Worm (Caenorhabditis elegans): ENCODE results near the gene clec-153.

Gene clec-153

ce11 chrIII:4649363-4649768, 14.3 kb downstream of the clec-153 start (continued):
- TF ChIP-seq F13H6.1 (tag; optimal IDR thresholded peaks at IDR 0.05) (peak; percentile 85), ahr-1 (tag; optimal IDR thresholded peaks at IDR 0.05) (no peak), dmd-4 (tag; optimal IDR thresholded peaks at IDR 0.05; ENCODE audit: borderline replicate concordance) (no peak), unc-55 (GFP tag; optimal IDR thresholded peaks at IDR 0.05) (peak; percentile 92), sox-2 (GFP tag; IDR thresholded peaks at IDR 0.05) (no peak), pat-9 (tag; optimal IDR thresholded peaks at IDR 0.05) (peak; percentile 24), ceh-2 (tag; optimal IDR thresholded peaks at IDR 0.05) (peak; percentile 63), ceh-48 (tag; optimal IDR thresholded peaks at IDR 0.05) (peak; percentile 96), ceh-19 (GFP tag; optimal IDR thresholded peaks at IDR 0.05) (peak; percentile 7), ets-4 (tag; optimal IDR thresholded peaks at IDR 0.05) (peak; percentile 93), madf-2 (tag; optimal IDR thresholded peaks at IDR 0.05) (peak; percentile 37), ztf-16 (tag; optimal IDR thresholded peaks at IDR 0.05) (no peak), pros-1 (tag; optimal IDR thresholded peaks at IDR 0.05) (peak; percentile 40), sox-4 (tag; optimal IDR thresholded peaks at IDR 0.05) (no peak), lin-11 (tag; optimal IDR thresholded peaks at IDR 0.05) (no peak), zip-5 (tag; optimal IDR thresholded peaks at IDR 0.05) (no peak), nfya-1 (tag; optimal IDR thresholded peaks at IDR 0.05) (peak; percentile 79), syd-9 (tag; optimal IDR thresholded peaks at IDR 0.05) (no peak), lim-6 (tag; optimal IDR thresholded peaks at IDR 0.05) (no peak), ceh-18 (tag; optimal IDR thresholded peaks at IDR 0.05) (peak; percentile 96), ceh-22 (tag; optimal IDR thresholded peaks at IDR 0.05) (no peak), hlh-8 (tag; optimal IDR thresholded peaks at IDR 0.05) (peak; percentile 63), fkh-10 (GFP tag; optimal IDR thresholded peaks at IDR 0.05) (no peak), ttx-3 (tag; optimal IDR thresholded peaks at IDR 0.05) (no peak), ref-2 (tag; optimal IDR thresholded peaks at IDR 0.05) (peak; percentile 86), nhr-232 (tag; optimal IDR thresholded peaks at IDR 0.05) (no peak), hlh-30 (tag; optimal IDR thresholded peaks at IDR 0.05; ENCODE audit: insufficient read depth) (peak; percentile 99), sdc-2 (tag; optimal IDR thresholded peaks at IDR 0.05) (no peak), K09A11.1 (tag; optimal IDR thresholded peaks at IDR 0.05; ENCODE audit: insufficient read depth) (peak; percentile 43), odd-2 (tag; optimal IDR thresholded peaks at IDR 0.05) (no peak), ama-1 (optimal IDR thresholded peaks at IDR 0.05) (no peak), ceh-45 (GFP tag; IDR thresholded peaks at IDR 0.05) (no peak), gmeb-2 (tag; optimal IDR thresholded peaks at IDR 0.05) (no peak), pqm-1 (tag; optimal IDR thresholded peaks at IDR 0.05) (peak; percentile 87), npax-4 (tag; optimal IDR thresholded peaks at IDR 0.05) (no peak), unc-3 (GFP tag; conservative IDR thresholded peaks at IDR 0.05) (no peak), unc-3 (tag; optimal IDR thresholded peaks at IDR 0.05) (no peak), pha-2 (tag; optimal IDR thresholded peaks at IDR 0.05) (no peak), K02D7.2 (tag; optimal IDR thresholded peaks at IDR 0.05) (no peak), nhr-11 (tag; optimal IDR thresholded peaks at IDR 0.05) (no peak)

- TF ChIP-seq hlh-30 (tag; optimal IDR thresholded peaks at IDR 0.05; ENCODE audit: insufficient read depth) (peak; percentile 35), ceh-22 (tag; optimal IDR thresholded peaks at IDR 0.05) (no peak)
These were observed 14.9 kb downstream of the clec-153 start, which contains the start of gene ppm-2 for ce11 chrIII:4649811-4650544. Gene ppm-2, plus strand, starts transcription at chrIII:4650494.

ce11 chrIII:4653374-4653773, 18.3 kb downstream of the clec-153 start:
- TF ChIP-seq fkh-10 (GFP tag; optimal IDR thresholded peaks at IDR 0.05) (no peak), pat-9 (tag; optimal IDR thresholded peaks at IDR 0.05) (no peak), pha-2 (tag; optimal IDR thresholded peaks at IDR 0.05) (no peak), lin-11 (tag; optimal IDR thresholded peaks at IDR 0.05) (no peak), rnt-1 (tag; optimal IDR thresholded peaks at IDR 0.05) (no peak), ceh-31 (tag; optimal IDR thresholded peaks at IDR 0.05) (no peak), ref-2 (tag; optimal IDR thresholded peaks at IDR 0.05) (no peak)

Measured in whole organism, late embryonic.